Fruit fly (Drosophila melanogaster) whole organism, embryonic: ENCODE measurements around the gene baf.

Experiments used
- CG10267 ChIP-seq: fragments of 200-800 bp; sonication (Bioruptor generic); optimal IDR thresholded peaks from 2 replicates; lab custom pipeline; 2018; ENCODE audit warnings: missing biosample characterization, mild to moderate bottlenecking, missing genetic modification characterization, moderate library complexity
- CG10959 ChIP-seq: fragments of 200-800 bp; sonication (Bioruptor generic); IDR thresholded peaks from 2 replicates; pipeline ENCODE4 v1.3.6; 2022; ENCODE audit warnings: missing biosample characterization, missing genetic modification characterization
- CG1792 ChIP-seq: fragments of 200-800 bp; sonication (Bioruptor generic); optimal IDR thresholded peaks from 2 replicates; lab custom pipeline; 2016; ENCODE audit warnings: missing biosample characterization, missing genetic modification characterization
- CG34224 ChIP-seq: fragments of 200-800 bp; sonication (Bioruptor generic); IDR thresholded peaks from 3 replicates; pipeline ENCODE4 v1.3.6; 2022; ENCODE audit warnings: missing biosample characterization, missing genetic modification characterization; ENCODE audit not compliant: partially characterized antibody
- CG34422 ChIP-seq: fragments of 200-800 bp; sonication (Bioruptor generic); IDR thresholded peaks from 3 replicates; pipeline ENCODE4 v1.3.6; 2022; ENCODE audit warnings: missing biosample characterization, missing genetic modification characterization
- CG3838 ChIP-seq: fragments of 200-800 bp; sonication (Bioruptor generic); optimal IDR thresholded peaks from 3 replicates; lab custom pipeline; 2016; ENCODE audit warnings: missing biosample characterization, missing genetic modification characterization
- CG3995 ChIP-seq: fragments of 200-800 bp; sonication (Bioruptor generic); optimal IDR thresholded peaks from 3 replicates; lab custom pipeline; 2016; ENCODE audit warnings: missing biosample characterization, missing genetic modification characterization
- CG4820 ChIP-seq: fragments of 200-800 bp; sonication (Bioruptor generic); optimal IDR thresholded peaks from 3 replicates; lab custom pipeline; 2016; ENCODE audit warnings: missing biosample characterization, missing genetic modification characterization
- CG6272 ChIP-seq: fragments of 200-800 bp; sonication (Bioruptor generic); IDR thresholded peaks from 2 replicates; pipeline ENCODE4 v1.3.6; 2022; ENCODE audit warnings: missing biosample characterization, missing genetic modification characterization
- CG6791 ChIP-seq: fragments of 200-800 bp; sonication (Bioruptor generic); IDR thresholded peaks from 3 replicates; pipeline ENCODE4 v1.3.6; 2022; ENCODE audit warnings: missing biosample characterization, missing genetic modification characterization; ENCODE audit not compliant: partially characterized antibody
- CG8290 ChIP-seq, 3 experiments: fragments of 200-800 bp; sonication (Bioruptor generic); optimal IDR thresholded peaks; 2 replicates each; lab custom pipeline; 2016 to 2019; ENCODE audit warnings: missing biosample characterization in 3 of 3, missing genetic modification characterization in 3 of 3, mild to moderate bottlenecking in 2 of 3, moderate library complexity in 1 of 3
- CHES-1-like ChIP-seq: fragments of 200-800 bp; sonication (Bioruptor generic); optimal IDR thresholded peaks from 2 replicates; lab custom pipeline; 2016; ENCODE audit warnings: missing biosample characterization, missing genetic modification characterization
- Camta ChIP-seq: fragments of 200-800 bp; sonication (Bioruptor generic); optimal IDR thresholded peaks from 2 replicates; lab custom pipeline; 2016; ENCODE audit warnings: missing biosample characterization, missing genetic modification characterization
- CkIIα-i1 ChIP-seq: fragments of 200-800 bp; sonication (Bioruptor generic); IDR thresholded peaks from 2 replicates; pipeline ENCODE4 v1.3.6; 2022; ENCODE audit warnings: missing biosample characterization, missing genetic modification characterization
- D19A ChIP-seq: fragments of 200-800 bp; optimal IDR thresholded peaks from 3 replicates; lab custom pipeline; 2019; ENCODE audit warnings: missing biosample characterization, mild to moderate bottlenecking, missing genetic modification characterization, moderate library complexity
- Dbx ChIP-seq: fragments of 200-800 bp; sonication (Bioruptor generic); IDR thresholded peaks from 3 replicates; pipeline ENCODE4 v1.3.6; 2022; ENCODE audit warnings: missing biosample characterization, missing genetic modification characterization
- Dek ChIP-seq: fragments of 200-800 bp; sonication (Bioruptor generic); optimal IDR thresholded peaks from 3 replicates; lab custom pipeline; 2019; ENCODE audit warnings: missing biosample characterization, mild to moderate bottlenecking, missing genetic modification characterization, moderate library complexity
- E2f2 ChIP-seq: fragments of 200-800 bp; sonication (Bioruptor generic); IDR thresholded peaks from 2 replicates; pipeline ENCODE4 v1.3.6; 2022; ENCODE audit warnings: missing biosample characterization, missing genetic modification characterization
- HmgZ ChIP-seq: fragments of 200-800 bp; sonication (Bioruptor generic); optimal IDR thresholded peaks from 2 replicates; lab custom pipeline; 2018; ENCODE audit warnings: missing biosample characterization, mild to moderate bottlenecking, missing genetic modification characterization
- NC2β ChIP-seq: fragments of 200-800 bp; sonication (Bioruptor generic); optimal IDR thresholded peaks from 2 replicates; lab custom pipeline; 2016; ENCODE audit warnings: missing biosample characterization, missing genetic modification characterization
- Pdp1 ChIP-seq, 2 experiments: fragments of 200-800 bp; sonication (Bioruptor generic); optimal IDR thresholded peaks; 3 replicates each; lab custom pipeline; 2016; ENCODE audit warnings: missing biosample characterization in 2 of 2, missing genetic modification characterization in 2 of 2, mild to moderate bottlenecking in 1 of 2, moderate library complexity in 1 of 2
- Ptx1 ChIP-seq: fragments of 200-800 bp; sonication (Bioruptor generic); IDR thresholded peaks from 2 replicates; pipeline ENCODE4 v1.3.6; 2022; ENCODE audit warnings: missing biosample characterization, missing genetic modification characterization
- Trl ChIP-seq, 3 experiments: fragments of >200 bp in 2 of 3; fragments of 200-800 bp in 1 of 3; sonication (Bioruptor generic) in 1 of 3; optimal IDR thresholded peaks; 2 replicates in 1 of 3; 3 replicates in 2 of 3; lab custom pipeline; 2016 to 2017; ENCODE audit warnings: missing biosample characterization in 1 of 3, missing genetic modification characterization in 1 of 3
- Vsx1 ChIP-seq: fragments of 200-800 bp; sonication (Bioruptor generic); optimal IDR thresholded peaks from 2 replicates; lab custom pipeline; 2017; ENCODE audit warnings: missing biosample characterization, mild to moderate bottlenecking, missing genetic modification characterization, missing genetic modification reagents
- Xrp1 ChIP-seq: fragments of 200-800 bp; sonication (Bioruptor generic); IDR thresholded peaks from 2 replicates; pipeline ENCODE4 v1.3.6; 2022; ENCODE audit warnings: missing biosample characterization, missing genetic modification characterization
- YL-1 ChIP-seq: fragments of 200-800 bp; sonication (Bioruptor generic); optimal IDR thresholded peaks from 3 replicates; lab custom pipeline; 2017; ENCODE audit warnings: missing biosample characterization, mild to moderate bottlenecking, missing genetic modification characterization
- aop ChIP-seq: fragments of 200-800 bp; sonication (Bioruptor generic); IDR thresholded peaks from 2 replicates; pipeline ENCODE4 v1.3.6; 2022; ENCODE audit warnings: missing biosample characterization, missing genetic modification characterization
- ato ChIP-seq: fragments of 200-800 bp; sonication (Bioruptor generic); IDR thresholded peaks from 2 replicates; pipeline ENCODE4 v1.3.6; 2022; ENCODE audit warnings: missing biosample characterization, missing genetic modification characterization; ENCODE audit not compliant: partially characterized antibody
- bigmax ChIP-seq: fragments of 200-800 bp; sonication (Bioruptor generic); optimal IDR thresholded peaks from 2 replicates; lab custom pipeline; 2018; ENCODE audit warnings: missing biosample characterization, mild to moderate bottlenecking, missing genetic modification characterization
- cato ChIP-seq: fragments of 200-800 bp; sonication (Bioruptor generic); optimal IDR thresholded peaks from 2 replicates; lab custom pipeline; 2016; ENCODE audit warnings: missing biosample characterization, missing genetic modification characterization, borderline replicate concordance
- emc ChIP-seq: fragments of 200-800 bp; sonication (Bioruptor generic); optimal IDR thresholded peaks from 2 replicates; lab custom pipeline; 2016; ENCODE audit warnings: missing biosample characterization, missing genetic modification characterization
- ems ChIP-seq: fragments of 200-800 bp; sonication (Bioruptor generic); optimal IDR thresholded peaks from 3 replicates; lab custom pipeline; 2016; ENCODE audit warnings: missing biosample characterization, missing genetic modification characterization
- eyg ChIP-seq: fragments of 200-800 bp; sonication (Bioruptor generic); optimal IDR thresholded peaks from 3 replicates; lab custom pipeline; 2016; ENCODE audit warnings: missing biosample characterization, missing genetic modification characterization
- gcm ChIP-seq: fragments of 200-800 bp; sonication (Bioruptor generic); optimal IDR thresholded peaks from 2 replicates; lab custom pipeline; 2019; ENCODE audit warnings: missing biosample characterization, mild to moderate bottlenecking, missing genetic modification characterization, moderate library complexity
- grau ChIP-seq: fragments of 200-800 bp; optimal IDR thresholded peaks from 3 replicates; lab custom pipeline; 2019; ENCODE audit warnings: missing biosample characterization, mild to moderate bottlenecking, missing genetic modification characterization, moderate library complexity
- h ChIP-seq: fragments of >200 bp; optimal IDR thresholded peaks from 2 replicates; lab custom pipeline; 2017
- hbn ChIP-seq: fragments of 200-800 bp; sonication (Bioruptor generic); IDR thresholded peaks from 2 replicates; pipeline ENCODE4 v1.3.6; 2022; ENCODE audit warnings: missing biosample characterization, missing genetic modification characterization; ENCODE audit not compliant: partially characterized antibody
- ken ChIP-seq: fragments of 200-800 bp; sonication (Bioruptor generic); IDR thresholded peaks from 3 replicates; pipeline ENCODE4 v1.3.6; 2022; ENCODE audit warnings: missing biosample characterization, missing genetic modification characterization
- nmo ChIP-seq: fragments of 200-800 bp; sonication (Bioruptor generic); optimal IDR thresholded peaks from 2 replicates; lab custom pipeline; 2018; ENCODE audit warnings: missing biosample characterization, mild to moderate bottlenecking, missing genetic modification characterization, moderate library complexity
- nom ChIP-seq: fragments of 200-800 bp; sonication (Bioruptor generic); optimal IDR thresholded peaks from 2 replicates; lab custom pipeline; 2017; ENCODE audit warnings: missing biosample characterization, missing genetic modification characterization, mild to moderate bottlenecking, moderate library complexity, missing genetic modification reagents
- oc ChIP-seq: fragments of 200-800 bp; sonication (Bioruptor generic); optimal IDR thresholded peaks from 2 replicates; lab custom pipeline; 2018; ENCODE audit warnings: missing biosample characterization, mild to moderate bottlenecking, missing genetic modification characterization, moderate library complexity
- phol ChIP-seq: fragments of 200-800 bp; sonication (Bioruptor generic); optimal IDR thresholded peaks from 3 replicates; lab custom pipeline; 2018; ENCODE audit warnings: missing biosample characterization, mild to moderate bottlenecking, missing genetic modification characterization, moderate library complexity
- schlank ChIP-seq: fragments of 200-800 bp; sonication (Bioruptor generic); optimal IDR thresholded peaks from 2 replicates; lab custom pipeline; 2018; ENCODE audit warnings: missing biosample characterization, mild to moderate bottlenecking, missing genetic modification characterization
- sd ChIP-seq: fragments of 200-800 bp; sonication (Bioruptor generic); optimal IDR thresholded peaks from 3 replicates; lab custom pipeline; 2018; ENCODE audit warnings: missing biosample characterization, mild to moderate bottlenecking, missing genetic modification characterization, moderate library complexity
- sim ChIP-seq: fragments of 200-800 bp; sonication (Bioruptor generic); IDR thresholded peaks from 2 replicates; pipeline ENCODE4 v1.3.6; 2022; ENCODE audit warnings: missing biosample characterization, missing genetic modification characterization
- sna ChIP-seq: fragments of 200-800 bp; sonication (Bioruptor generic); IDR thresholded peaks from 2 replicates; pipeline ENCODE4 v1.3.6; 2022; ENCODE audit warnings: missing biosample characterization, missing genetic modification characterization; ENCODE audit not compliant: partially characterized antibody
- sqz ChIP-seq: fragments of 200-800 bp; sonication (Bioruptor generic); optimal IDR thresholded peaks from 3 replicates; lab custom pipeline; 2018; ENCODE audit warnings: missing biosample characterization, mild to moderate bottlenecking, missing genetic modification characterization
- vvl ChIP-seq: fragments of 200-800 bp; sonication (Bioruptor generic); IDR thresholded peaks from 2 replicates; pipeline ENCODE4 v1.3.6; 2022; ENCODE audit warnings: missing biosample characterization, missing genetic modification characterization
- wek ChIP-seq: fragments of 200-800 bp; sonication (Bioruptor generic); optimal IDR thresholded peaks from 3 replicates; lab custom pipeline; 2018; ENCODE audit warnings: missing biosample characterization, mild to moderate bottlenecking, missing genetic modification characterization, moderate library complexity
- yki ChIP-seq: fragments of >200 bp; optimal IDR thresholded peaks from 3 replicates; lab custom pipeline; 2018

Gene baf

DNA sequence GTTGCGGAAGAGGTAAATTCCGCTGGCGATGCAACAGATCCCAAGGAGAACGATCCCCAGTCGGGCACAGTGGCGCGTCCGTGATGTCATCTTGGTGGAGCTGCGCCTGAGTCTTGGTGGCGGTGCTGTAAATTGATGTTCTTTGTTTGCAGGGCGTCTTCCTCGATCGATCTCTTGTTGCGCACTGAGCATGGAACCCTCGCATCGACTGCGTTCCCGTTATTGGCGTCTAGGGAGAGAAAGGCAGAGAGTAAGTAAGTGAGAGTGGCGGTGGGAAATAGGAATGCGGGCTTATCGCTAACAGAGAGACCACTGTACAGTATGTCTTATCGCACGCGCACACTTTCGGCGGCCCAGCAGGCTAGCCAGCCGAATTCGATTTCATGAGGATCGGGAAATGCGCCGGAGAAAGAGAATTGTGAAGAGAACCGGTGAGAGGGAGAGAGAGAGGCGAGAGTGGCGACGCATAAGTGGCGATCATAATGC is 37.8 kb upstream of the baf start (continued):
- TF ChIP-seq CG10267 (tag; lab: Kevin White, UChicago) (no peak), YL-1 (GFP tag; lab: Kevin White, UChicago) (no peak), CG34422 (GFP tag; lab: Robert Waterston, UW) (0 out of 3 replicates have a peak, but pooled peaks have one; percentile 27), cato (GFP tag; lab: Kevin White, UChicago) (no peak), CG34224 (peak; percentile 32; the same call in 1 of the 3 replicates), nom (GFP tag; lab: Kevin White, UChicago) (peak; percentile 22), CG3995 (GFP tag; lab: Kevin White, UChicago) (no peak), hbn (GFP tag; lab: Robert Waterston, UW) (peak; percentile 25; the same call in 1 of the 2 replicates), CG1792 (GFP tag; lab: Kevin White, UChicago) (no peak), sna (GFP tag; lab: Robert Waterston, UW) (peak; percentile 46; the same call in 1 of the 2 replicates), oc (tag; lab: Kevin White, UChicago) (no peak), Xrp1 (no peak), HmgZ (no peak), CG6272 (no peak), emc (GFP tag; lab: Kevin White, UChicago) (no peak), CG10959 (no peak), CHES-1-like (no peak), Trl (optimal IDR thresholded peaks at IDR 0.05; lab: Kevin White, UChicago) (peak; percentile 85 to 87), Trl (GFP tag; optimal IDR thresholded peaks at IDR 0.05; lab: Kevin White, UChicago) (peak; percentile 0), D19A (tag; lab: Kevin White, UChicago) (peak; percentile 48), CG8290 (GFP tag; optimal IDR thresholded peaks at IDR 0.05; lab: Kevin White, UChicago) (no peak), CG8290 (tag; optimal IDR thresholded peaks at IDR 0.05; lab: Kevin White, UChicago) (peak in 1 of 2 experiments; percentile 16), ken (GFP tag; lab: Robert Waterston, UW) (peak; percentile 42; the same call in 1 of the 3 replicates), Pdp1 (GFP tag; optimal IDR thresholded peaks at IDR 0.05; lab: Kevin White, UChicago) (peak in 1 of 2 experiments; percentile 5), grau (tag; lab: Kevin White, UChicago) (peak; percentile 97), Camta (GFP tag; lab: Kevin White, UChicago) (no peak), sd (tag; lab: Kevin White, UChicago) (peak; percentile 96), sqz (GFP tag; lab: Kevin White, UChicago) (no peak), vvl (GFP tag; lab: Robert Waterston, UW) (no peak), bigmax (GFP tag; lab: Kevin White, UChicago) (no peak), Ptx1 (GFP tag; lab: Robert Waterston, UW) (no peak), NC2β (GFP tag; lab: Kevin White, UChicago) (no peak), E2f2 (no peak), ems (GFP tag; lab: Kevin White, UChicago) (no peak), h (no peak), aop (no peak), wek (no peak), phol (tag; lab: Kevin White, UChicago) (no peak), CG4820 (GFP tag; lab: Kevin White, UChicago) (no peak), CG6791 (GFP tag; lab: Robert Waterston, UW) (peak; percentile 46; the same call in 2 of the 3 replicates), gcm (GFP tag; lab: Kevin White, UChicago) (peak; percentile 89), CkIIα-i1 (GFP tag; lab: Robert Waterston, UW) (no peak), Vsx1 (no peak), Dbx (GFP tag; lab: Robert Waterston, UW) (peak; percentile 11; the same call in 1 of the 3 replicates), CG3838 (no peak), Dek (tag; lab: Kevin White, UChicago) (no peak), ato (no peak), schlank (tag; lab: Kevin White, UChicago) (no peak), eyg (GFP tag; lab: Kevin White, UChicago) (no peak), sim (GFP tag; lab: Robert Waterston, UW) (no peak), yki (peak; percentile 77), nmo (GFP tag; lab: Kevin White, UChicago) (no peak)
